Fruit fly (Drosophila melanogaster) whole organism, embryonic: ENCODE measurements around the gene CG13096.

Source experiments
- Atf-2 ChIP-seq: fragments of 200-800 bp; sonication (Bioruptor generic); optimal IDR thresholded peaks from 2 replicates; lab custom pipeline; 2016; ENCODE audit warnings: missing biosample characterization, missing genetic modification characterization
- Bgb ChIP-seq: fragments of 200-800 bp; sonication (Bioruptor generic); IDR thresholded peaks from 2 replicates; pipeline ENCODE4 v1.3.6; 2022; ENCODE audit warnings: missing biosample characterization, missing genetic modification characterization; ENCODE audit not compliant: partially characterized antibody
- CG10274 ChIP-seq: fragments of 200-800 bp; sonication (Bioruptor generic); optimal IDR thresholded peaks from 3 replicates; lab custom pipeline; 2017; ENCODE audit warnings: missing biosample characterization, mild to moderate bottlenecking, missing genetic modification characterization
- CG10431 ChIP-seq: fragments of 200-800 bp; sonication (Bioruptor generic); optimal IDR thresholded peaks from 3 replicates; lab custom pipeline; 2018; ENCODE audit warnings: missing biosample characterization, mild to moderate bottlenecking, missing genetic modification characterization
- CG10654 ChIP-seq: fragments of 200-800 bp; sonication (Bioruptor generic); optimal IDR thresholded peaks from 2 replicates; lab custom pipeline; 2016; ENCODE audit warnings: missing biosample characterization, missing genetic modification characterization
- CG10979 ChIP-seq: fragments of 200-800 bp; sonication (Bioruptor generic); optimal IDR thresholded peaks from 2 replicates; lab custom pipeline; 2018; ENCODE audit warnings: missing biosample characterization, mild to moderate bottlenecking, missing genetic modification characterization, moderate library complexity
- CG12659 ChIP-seq: fragments of 200-800 bp; sonication (Bioruptor generic); optimal IDR thresholded peaks from 3 replicates; lab custom pipeline; 2017; ENCODE audit warnings: mild to moderate bottlenecking, missing biosample characterization, missing genetic modification reagents, missing genetic modification characterization
- CG12769 ChIP-seq: fragments of 200-800 bp; sonication (Bioruptor generic); optimal IDR thresholded peaks from 2 replicates; lab custom pipeline; 2019; ENCODE audit warnings: missing biosample characterization, mild to moderate bottlenecking, missing genetic modification characterization, moderate library complexity
- CG13296 ChIP-seq: fragments of 200-800 bp; sonication (Bioruptor generic); optimal IDR thresholded peaks from 3 replicates; lab custom pipeline; 2018; ENCODE audit warnings: missing biosample characterization, mild to moderate bottlenecking, missing genetic modification characterization
- CG14050 ChIP-seq: fragments of 200-800 bp; sonication (Bioruptor generic); IDR thresholded peaks from 3 replicates; pipeline ENCODE4 v1.3.6; 2022; ENCODE audit warnings: missing biosample characterization, missing genetic modification characterization
- CG16863 ChIP-seq: fragments of 200-800 bp; sonication (Bioruptor generic); optimal IDR thresholded peaks from 3 replicates; lab custom pipeline; 2016; ENCODE audit warnings: missing biosample characterization, missing genetic modification characterization
- CG17328 ChIP-seq: fragments of 200-800 bp; sonication (Bioruptor generic); IDR thresholded peaks from 2 replicates; pipeline ENCODE4 v1.3.6; 2022; ENCODE audit warnings: missing biosample characterization, missing genetic modification characterization
- CG18262 ChIP-seq: fragments of 200-800 bp; optimal IDR thresholded peaks from 3 replicates; lab custom pipeline; 2019; ENCODE audit warnings: missing biosample characterization, mild to moderate bottlenecking, missing genetic modification characterization, moderate library complexity
- CG2129 ChIP-seq: fragments of 200-800 bp; sonication (Bioruptor generic); IDR thresholded peaks from 2 replicates; pipeline ENCODE4 v1.3.6; 2022; ENCODE audit warnings: missing biosample characterization, missing genetic modification characterization; ENCODE audit not compliant: partially characterized antibody
- CG3281 ChIP-seq: fragments of 200-800 bp; sonication (Bioruptor generic); optimal IDR thresholded peaks from 3 replicates; lab custom pipeline; 2017; ENCODE audit warnings: missing biosample characterization, mild to moderate bottlenecking, missing genetic modification characterization
- CG34224 ChIP-seq: fragments of 200-800 bp; sonication (Bioruptor generic); IDR thresholded peaks from 3 replicates; pipeline ENCODE4 v1.3.6; 2022; ENCODE audit warnings: missing biosample characterization, missing genetic modification characterization; ENCODE audit not compliant: partially characterized antibody
- CG3726 ChIP-seq: fragments of 200-800 bp; sonication (Bioruptor generic); IDR thresholded peaks from 3 replicates; pipeline ENCODE4, ENCODE4 v1.3.6; 2022; ENCODE audit warnings: missing biosample characterization, missing genetic modification characterization
- CG3995 ChIP-seq: fragments of 200-800 bp; sonication (Bioruptor generic); optimal IDR thresholded peaks from 3 replicates; lab custom pipeline; 2016; ENCODE audit warnings: missing biosample characterization, missing genetic modification characterization
- CG42726 ChIP-seq: fragments of 200-800 bp; sonication (Bioruptor generic); IDR thresholded peaks from 2 replicates; pipeline ENCODE4 v1.3.6; 2022; ENCODE audit warnings: missing biosample characterization, missing genetic modification characterization; ENCODE audit not compliant: partially characterized antibody
- CG4854 ChIP-seq: fragments of 200-800 bp; sonication (Bioruptor generic); optimal IDR thresholded peaks from 2 replicates; lab custom pipeline; 2016; ENCODE audit warnings: missing biosample characterization, missing genetic modification characterization, inconsistent platforms
- CG6654 ChIP-seq: fragments of 200-800 bp; sonication (Bioruptor generic); optimal IDR thresholded peaks from 2 replicates; lab custom pipeline; 2017; ENCODE audit warnings: missing biosample characterization, mild to moderate bottlenecking, missing genetic modification characterization
- CG7556 ChIP-seq: fragments of 200-800 bp; sonication (Bioruptor generic); optimal IDR thresholded peaks from 2 replicates; lab custom pipeline; 2017; ENCODE audit warnings: missing biosample characterization, mild to moderate bottlenecking, missing genetic modification characterization
- CG7987 ChIP-seq: fragments of 200-800 bp; sonication (Bioruptor generic); optimal IDR thresholded peaks from 2 replicates; lab custom pipeline; 2018; ENCODE audit warnings: missing biosample characterization, mild to moderate bottlenecking, missing genetic modification characterization, moderate library complexity
- H15 ChIP-seq: fragments of 200-800 bp; sonication (Bioruptor generic); IDR thresholded peaks from 3 replicates; pipeline ENCODE4 v1.3.6; 2022; ENCODE audit warnings: missing biosample characterization, missing genetic modification characterization
- HLH3B ChIP-seq: fragments of 200-800 bp; sonication (Bioruptor generic); IDR thresholded peaks from 2 replicates; pipeline ENCODE4 v1.3.6; 2022; ENCODE audit warnings: missing biosample characterization, missing genetic modification characterization
- Meics ChIP-seq: fragments of 200-800 bp; sonication (Bioruptor generic); optimal IDR thresholded peaks from 2 replicates; lab custom pipeline; 2017; ENCODE audit warnings: missing biosample characterization, mild to moderate bottlenecking, missing genetic modification characterization
- Mes4 ChIP-seq: fragments of 200-800 bp; sonication (Bioruptor generic); optimal IDR thresholded peaks from 2 replicates; lab custom pipeline; 2016; ENCODE audit warnings: missing biosample characterization, missing genetic modification characterization
- Mrtf ChIP-seq: fragments of 200-800 bp; sonication (Bioruptor generic); IDR thresholded peaks from 3 replicates; pipeline ENCODE4 v1.3.6; 2022; ENCODE audit warnings: missing biosample characterization, missing genetic modification characterization
- NK7.1 ChIP-seq: fragments of 200-800 bp; sonication (Bioruptor generic); optimal IDR thresholded peaks from 3 replicates; lab custom pipeline; 2016; ENCODE audit warnings: missing biosample characterization, missing genetic modification characterization
- PHDP ChIP-seq: fragments of 200-800 bp; sonication (Bioruptor generic); optimal IDR thresholded peaks from 3 replicates; lab custom pipeline; 2018; ENCODE audit warnings: missing biosample characterization, mild to moderate bottlenecking, missing genetic modification characterization, moderate library complexity
- ab ChIP-seq: fragments of 200-800 bp; sonication (Bioruptor generic); optimal IDR thresholded peaks from 2 replicates; lab custom pipeline; 2016; ENCODE audit warnings: missing biosample characterization, missing genetic modification characterization
- ash1 ChIP-seq: fragments of 200-800 bp; sonication (Bioruptor generic); optimal IDR thresholded peaks from 2 replicates; lab custom pipeline; 2018; ENCODE audit warnings: missing biosample characterization, mild to moderate bottlenecking, missing genetic modification characterization
- bowl ChIP-seq: fragments of 200-800 bp; sonication (Bioruptor generic); IDR thresholded peaks from 2 replicates; pipeline ENCODE4 v1.3.6; 2022; ENCODE audit warnings: missing biosample characterization, missing genetic modification characterization
- ci ChIP-seq: fragments of 200-800 bp; sonication (Bioruptor generic); IDR thresholded peaks from 3 replicates; pipeline ENCODE4 v1.3.6; 2022; ENCODE audit warnings: missing biosample characterization, missing genetic modification characterization
- crol ChIP-seq: fragments of 200-800 bp; sonication (Bioruptor generic); IDR thresholded peaks from 2 replicates; pipeline ENCODE4 v1.3.6; 2022; ENCODE audit warnings: missing biosample characterization, missing genetic modification characterization
- ewg ChIP-seq: fragments of 200-800 bp; sonication (Bioruptor generic); optimal IDR thresholded peaks from 3 replicates; lab custom pipeline; 2017; ENCODE audit warnings: mild to moderate bottlenecking, missing biosample characterization, missing genetic modification reagents, missing genetic modification characterization
- hth ChIP-seq: fragments of >200 bp; optimal IDR thresholded peaks from 2 replicates; lab custom pipeline; 2017; ENCODE audit warnings: inconsistent platforms
- jing ChIP-seq: fragments of 200-800 bp; sonication (Bioruptor generic); optimal IDR thresholded peaks from 2 replicates; lab custom pipeline; 2018; ENCODE audit warnings: missing biosample characterization, mild to moderate bottlenecking, missing genetic modification characterization
- lola ChIP-seq, 3 experiments: fragments of >200 bp in 2 of 3; fragments of 200-800 bp in 1 of 3; sonication (Bioruptor generic) in 1 of 3; optimal IDR thresholded peaks; 2 replicates each; lab custom pipeline; 2017 to 2019; ENCODE audit warnings: missing biosample characterization in 3 of 3, missing genetic modification characterization in 3 of 3, mild to moderate bottlenecking in 1 of 3, moderate library complexity in 1 of 3
- lov ChIP-seq, 2 experiments: fragments of 200-800 bp in 1 of 2; fragments of >200 bp in 1 of 2; sonication (Bioruptor generic) in 1 of 2; IDR thresholded peaks in 1 of 2; optimal IDR thresholded peaks in 1 of 2; 2 replicates in 1 of 2; 3 replicates in 1 of 2; pipeline versions ENCODE4 v1.3.6 to Lab custom; 2017 to 2022; ENCODE audit warnings: missing biosample characterization in 1 of 2, missing genetic modification characterization in 1 of 2
- pan ChIP-seq, 4 experiments: fragments of >200 bp in 3 of 4; fragments of 200-800 bp in 1 of 4; sonication (Bioruptor generic) in 1 of 4; optimal IDR thresholded peaks in 3 of 4; IDR thresholded peaks in 1 of 4; 2 replicates each; pipeline versions ENCODE4 v1.3.6 to Lab custom; 2017 to 2022; ENCODE audit warnings: missing biosample characterization in 2 of 4, missing genetic modification characterization in 2 of 4, mixed read lengths in 1 of 4
- pb ChIP-seq: fragments of 200-800 bp; sonication (Bioruptor generic); optimal IDR thresholded peaks from 3 replicates; lab custom pipeline; 2016; ENCODE audit warnings: missing biosample characterization, missing genetic modification characterization
- repo ChIP-seq: fragments of 200-800 bp; sonication (Bioruptor generic); optimal IDR thresholded peaks from 2 replicates; lab custom pipeline; 2016; ENCODE audit warnings: missing biosample characterization, missing genetic modification characterization
- schlank ChIP-seq: fragments of 200-800 bp; sonication (Bioruptor generic); optimal IDR thresholded peaks from 2 replicates; lab custom pipeline; 2018; ENCODE audit warnings: missing biosample characterization, mild to moderate bottlenecking, missing genetic modification characterization
- sens-2 ChIP-seq: fragments of 200-800 bp; sonication (Bioruptor generic); IDR thresholded peaks from 2 replicates; pipeline ENCODE4 v1.3.6; 2022; ENCODE audit warnings: missing biosample characterization, missing genetic modification characterization
- sob ChIP-seq: fragments of 200-800 bp; sonication (Bioruptor generic); IDR thresholded peaks from 2 replicates; pipeline ENCODE4 v1.3.6; 2022; ENCODE audit warnings: missing biosample characterization, missing genetic modification characterization
- tap ChIP-seq: fragments of 200-800 bp; optimal IDR thresholded peaks from 3 replicates; lab custom pipeline; 2019; ENCODE audit warnings: missing biosample characterization, mild to moderate bottlenecking, missing genetic modification characterization, moderate library complexity

The CG13096 gene

DNA sequence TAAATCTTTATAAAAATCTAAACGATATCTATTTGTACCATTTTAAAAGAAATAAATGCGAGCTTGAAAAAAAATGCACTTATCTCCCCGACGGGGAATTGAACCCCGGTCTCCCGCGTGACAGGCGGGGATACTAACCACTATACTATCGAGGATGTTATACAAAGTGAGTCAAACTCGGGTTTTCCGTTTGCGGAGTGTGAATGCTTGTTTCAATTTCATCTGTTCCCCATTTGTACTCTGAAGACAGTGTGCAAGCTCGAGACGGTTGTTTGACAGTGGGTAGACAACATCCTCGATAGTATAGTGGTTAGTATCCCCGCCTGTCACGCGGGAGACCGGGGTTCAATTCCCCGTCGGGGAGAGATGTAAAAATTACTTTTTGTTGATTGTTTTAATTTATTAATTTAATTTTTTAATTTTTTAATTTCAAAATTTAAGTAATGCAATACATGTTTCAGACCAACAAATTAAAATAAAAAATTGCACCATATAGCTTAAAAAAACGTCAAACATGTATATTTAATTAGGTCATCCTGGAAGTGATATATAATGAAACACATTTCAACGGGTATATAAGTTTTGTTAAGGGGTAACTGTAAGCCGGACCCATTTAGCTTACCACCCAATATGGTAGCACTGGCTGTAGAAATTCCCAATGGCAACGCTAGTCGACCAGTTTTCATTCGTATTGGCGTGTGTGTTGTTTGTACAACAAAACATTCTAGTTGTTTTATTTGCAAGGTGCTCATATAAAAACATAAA is 30.0 kb upstream of the CG13096 start, which contains the start of gene Sema1a (continued):
- TF ChIP-seq CG34224 (GFP tag; lab: Robert Waterston, UW) (peak; percentile 79), CG10979 (peak; percentile 49), CG7556 (GFP tag; lab: Kevin White, UChicago) (peak; percentile 50), CG2129 (GFP tag; lab: Robert Waterston, UW) (no peak), CG12769 (tag; lab: Kevin White, UChicago) (peak; percentile 69), Mrtf (GFP tag; lab: Robert Waterston, UW) (no peak; the same call in 2 of the 3 replicates), tap (tag; lab: Kevin White, UChicago) (peak; percentile 54), sob (GFP tag; lab: Robert Waterston, UW) (peak; percentile 75; the same call in 1 of the 2 replicates), CG16863 (peak; percentile 61), CG3726 (no peak), NK7.1 (GFP tag; lab: Kevin White, UChicago) (peak; percentile 17), Meics (GFP tag; lab: Kevin White, UChicago) (peak; percentile 47), jing (GFP tag; lab: Kevin White, UChicago) (no peak), PHDP (tag; lab: Kevin White, UChicago) (peak; percentile 39), pb (GFP tag; lab: Kevin White, UChicago) (peak; percentile 5), CG18262 (tag; lab: Kevin White, UChicago) (peak; percentile 69), CG4854 (GFP tag; lab: Kevin White, UChicago) (no peak), CG10654 (peak; percentile 25), CG6654 (GFP tag; lab: Kevin White, UChicago) (no peak), ewg (GFP tag; lab: Kevin White, UChicago) (peak; percentile 70), pan (optimal IDR thresholded peaks at IDR 0.05; lab: Kevin White, UChicago) (peak in 1 of 2 experiments; percentile 54), pan (GFP tag; optimal IDR thresholded peaks at IDR 0.05 in 1 of 2, IDR thresholded peaks at IDR 0.05 in 1 of 2) (peak in 1 of 2 experiments; percentile 81), Mes4 (GFP tag; lab: Kevin White, UChicago) (peak; percentile 53), lola (GFP tag; optimal IDR thresholded peaks at IDR 0.05; lab: Kevin White, UChicago) (peak in 1 of 3 experiments; percentile 39), H15 (GFP tag; lab: Robert Waterston, UW) (peak; percentile 59; the same call in 1 of the 3 replicates), CG12659 (GFP tag; lab: Kevin White, UChicago) (peak; percentile 83), hth (no peak), crol (GFP tag; lab: Robert Waterston, UW) (no peak), Atf-2 (GFP tag; lab: Kevin White, UChicago) (peak; percentile 47), Bgb (peak; percentile 90), CG42726 (GFP tag; lab: Robert Waterston, UW) (peak; percentile 95), sens-2 (GFP tag; lab: Robert Waterston, UW) (no peak; the same call in 1 of the 2 replicates), HLH3B (GFP tag; lab: Robert Waterston, UW) (peak; percentile 74; the same call in 1 of the 2 replicates), CG3281 (GFP tag; lab: Kevin White, UChicago) (peak; percentile 13), ab (GFP tag; lab: Kevin White, UChicago) (peak; percentile 22), bowl (0 out of 2 replicates have a peak, but pooled peaks have one; percentile 5), CG10274 (GFP tag; lab: Kevin White, UChicago) (no peak), schlank (no peak), repo (GFP tag; lab: Kevin White, UChicago) (peak; percentile 46), CG14050 (GFP tag; lab: Robert Waterston, UW) (peak; percentile 45; the same call in 2 of the 3 replicates), lov (optimal IDR thresholded peaks at IDR 0.05; lab: Kevin White, UChicago) (no peak), lov (GFP tag; IDR thresholded peaks at IDR 0.05; lab: Robert Waterston, UW) (no peak), ci (peak; percentile 89), CG7987 (peak; percentile 43), CG3995 (no peak), CG13296 (GFP tag; lab: Kevin White, UChicago) (peak; percentile 55), ash1 (GFP tag; lab: Kevin White, UChicago) (no peak), CG17328 (peak; percentile 81), CG10431 (GFP tag; lab: Kevin White, UChicago) (no peak)
